Worm (Caenorhabditis elegans) whole organism, L4 larva: ENCODE results near the gene epg-6.

Experiments
- D1046.2 ChIP-seq: fragments of 200-800 bp; sonication (Bioruptor generic); IDR thresholded peaks from 2 replicates; pipeline ENCODE4 v1.3.6; 2022; ENCODE audit warnings: missing genetic modification characterization, missing compliant biosample characterization
- F10B5.3 ChIP-seq: sonication (generic microtip); optimal IDR thresholded peaks from 2 replicates; lab custom pipeline; 2016; ENCODE audit warnings: mild to moderate bottlenecking, missing genetic modification characterization, missing compliant biosample characterization
- F26F4.8 ChIP-seq: fragments of 200-800 bp; sonication (Bioruptor generic); conservative IDR thresholded peaks from 2 replicates; pipeline ENCODE4 v1.3.6; 2022; ENCODE audit warnings: missing genetic modification characterization, missing compliant biosample characterization
- F44E2.7 ChIP-seq: fragments of 200-800 bp; sonication (Bioruptor generic); IDR thresholded peaks from 2 replicates; pipeline ENCODE4 v2.1.2; 2022; ENCODE audit warnings: missing genetic modification characterization, missing compliant biosample characterization
- F49E8.2 ChIP-seq: sonication (generic microtip); optimal IDR thresholded peaks from 2 replicates; lab custom pipeline; 2016; ENCODE audit warnings: missing compliant biosample characterization, mild to moderate bottlenecking, missing genetic modification characterization, borderline replicate concordance
- ZK337.2 ChIP-seq: fragments of 200-800 bp; sonication (Bioruptor generic); IDR thresholded peaks from 2 replicates; pipeline ENCODE4 v1.3.6; 2022; ENCODE audit warnings: missing genetic modification reagents, missing genetic modification characterization, missing compliant biosample characterization
- ZK546.5 ChIP-seq, 2 experiments: sonication (generic microtip); optimal IDR thresholded peaks; 2 replicates each; lab custom pipeline; 2017; ENCODE audit warnings: missing biosample characterization in 2 of 2, missing genetic modification characterization in 2 of 2
- aha-1 ChIP-seq: fragments of 150-350 bp; peaks from one replicate; lab custom pipeline; 2014; ENCODE audit warnings: missing biosample characterization, missing genetic modification characterization
- aly-2 ChIP-seq: sonication (generic microtip); optimal IDR thresholded peaks from 2 replicates; lab custom pipeline; 2018; ENCODE audit warnings: missing biosample characterization, missing genetic modification characterization
- ama-1 ChIP-seq: fragments of 150-350 bp; optimal IDR thresholded peaks from 2 replicates; lab custom pipeline; 2014; ENCODE audit warnings: inconsistent platforms, mixed read lengths
- ceh-32 ChIP-seq: sonication (generic microtip); optimal IDR thresholded peaks from 2 replicates; lab custom pipeline; 2016; ENCODE audit warnings: mild to moderate bottlenecking, missing genetic modification characterization, missing compliant biosample characterization; ENCODE audit not compliant: poor library complexity
- ceh-44 ChIP-seq: fragments of 200-800 bp; sonication (Bioruptor generic); IDR thresholded peaks from 2 replicates; pipeline ENCODE4 v1.3.6; 2022; ENCODE audit warnings: missing genetic modification reagents, missing genetic modification characterization, missing compliant biosample characterization
- ceh-62 ChIP-seq: sonication (generic microtip); optimal IDR thresholded peaks from 2 replicates; lab custom pipeline; 2017; ENCODE audit warnings: missing biosample characterization, missing genetic modification characterization
- ceh-82 ChIP-seq: sonication (generic microtip); optimal IDR thresholded peaks from 2 replicates; lab custom pipeline; 2017; ENCODE audit warnings: missing biosample characterization, missing genetic modification characterization
- ces-1 ChIP-seq: fragments of 150-350 bp; sonication (generic microtip); optimal IDR thresholded peaks from 4 replicates; lab custom pipeline; 2014; ENCODE audit warnings: missing biosample characterization, missing genetic modification reagents, missing genetic modification characterization
- daf-12 ChIP-seq: fragments of 150-350 bp; optimal IDR thresholded peaks from 2 replicates; lab custom pipeline; 2014; ENCODE audit warnings: missing biosample characterization, missing genetic modification reagents, missing genetic modification characterization
- daf-16 ChIP-seq, 3 experiments: sonication (generic microtip); optimal IDR thresholded peaks; 2 replicates each; lab custom pipeline; 2016 to 2017; ENCODE audit warnings: missing genetic modification characterization in 3 of 3, missing genetic modification reagents in 3 of 3, mild to moderate bottlenecking in 2 of 3, missing compliant biosample characterization in 2 of 3, missing biosample characterization in 1 of 3, moderate library complexity in 1 of 3
- dmd-6 ChIP-seq: fragments of 200-800 bp; sonication (Bioruptor generic); IDR thresholded peaks from 2 replicates; pipeline ENCODE4 v1.3.6; 2022; ENCODE audit warnings: missing genetic modification reagents, missing genetic modification characterization, missing compliant biosample characterization
- duxl-1 ChIP-seq: sonication (generic microtip); optimal IDR thresholded peaks from 2 replicates; lab custom pipeline; 2016; ENCODE audit warnings: mild to moderate bottlenecking, missing genetic modification characterization, moderate library complexity, missing compliant biosample characterization; ENCODE audit not compliant: poor library complexity
- egl-43 ChIP-seq: fragments of 200-800 bp; sonication (Bioruptor generic); IDR thresholded peaks from 2 replicates; pipeline ENCODE4 v1.3.6; 2022; ENCODE audit warnings: missing genetic modification reagents, missing genetic modification characterization, missing compliant biosample characterization
- gei-8 ChIP-seq: fragments of 200-800 bp; sonication (Bioruptor generic); optimal IDR thresholded peaks from 2 replicates; lab custom pipeline; 2018; ENCODE audit warnings: mild to moderate bottlenecking, missing genetic modification characterization, missing compliant biosample characterization
- hlh-11 ChIP-seq: fragments of 200-800 bp; sonication (Bioruptor generic); optimal IDR thresholded peaks from 2 replicates; lab custom pipeline; 2018; ENCODE audit warnings: mild to moderate bottlenecking, missing genetic modification characterization, missing compliant biosample characterization
- lin-1 ChIP-seq: fragments of 200-800 bp; sonication (Bioruptor generic); IDR thresholded peaks from 2 replicates; pipeline ENCODE4 v1.3.6; 2022; ENCODE audit warnings: missing genetic modification reagents, missing genetic modification characterization, missing compliant biosample characterization
- lin-13 ChIP-seq: fragments of 150-350 bp; optimal IDR thresholded peaks from 2 replicates; lab custom pipeline; 2014; ENCODE audit warnings: missing biosample characterization, missing genetic modification reagents, missing genetic modification characterization
- lsy-2 ChIP-seq, 2 experiments: fragments of 150-350 bp in 1 of 2; sonication (generic microtip) in 1 of 2; optimal IDR thresholded peaks; 2 replicates each; lab custom pipeline; 2014 to 2017; ENCODE audit warnings: missing biosample characterization in 2 of 2, missing genetic modification characterization in 2 of 2
- madf-5 ChIP-seq, 2 experiments: fragments of 200-800 bp; sonication (Bioruptor generic); IDR thresholded peaks; 2 replicates each; pipeline ENCODE4 v1.3.6; 2022; ENCODE audit warnings: missing compliant biosample characterization in 2 of 2, missing genetic modification characterization in 2 of 2
- mdl-1 ChIP-seq, 2 experiments: fragments of 150-350 bp in 1 of 2; sonication (generic microtip) in 1 of 2; optimal IDR thresholded peaks; 2 replicates each; lab custom pipeline; 2014 to 2017; ENCODE audit warnings: missing biosample characterization in 2 of 2, missing genetic modification characterization in 2 of 2
- mdt-29 ChIP-seq: fragments of 200-800 bp; sonication (Bioruptor generic); IDR thresholded peaks from 2 replicates; pipeline ENCODE4 v1.3.6; 2022; ENCODE audit warnings: missing genetic modification reagents, missing genetic modification characterization, missing compliant biosample characterization
- mep-1 ChIP-seq: fragments of 150-350 bp; sonication (generic microtip); optimal IDR thresholded peaks from 3 replicates; lab custom pipeline; 2014; ENCODE audit warnings: missing biosample characterization, missing genetic modification characterization
- mes-2 ChIP-seq: sonication (generic microtip); optimal IDR thresholded peaks from 2 replicates; lab custom pipeline; 2016; ENCODE audit warnings: missing genotype, mild to moderate bottlenecking, missing genetic modification characterization, missing compliant biosample characterization; ENCODE audit not compliant: poor library complexity, severe bottlenecking
- mxl-3 ChIP-seq: fragments of 200-800 bp; sonication (Bioruptor generic); optimal IDR thresholded peaks from 2 replicates; lab custom pipeline; 2018; ENCODE audit warnings: mild to moderate bottlenecking, missing genetic modification characterization, missing compliant biosample characterization
- nhr-237 ChIP-seq: sonication (generic microtip); optimal IDR thresholded peaks from 2 replicates; lab custom pipeline; 2017; ENCODE audit warnings: missing biosample characterization, missing genetic modification characterization
- nhr-41 ChIP-seq: fragments of 200-800 bp; sonication (Bioruptor generic); IDR thresholded peaks from 2 replicates; pipeline ENCODE4 v1.3.6; 2022; ENCODE audit warnings: missing genetic modification reagents, missing genetic modification characterization, missing compliant biosample characterization
- nhr-48 ChIP-seq: sonication (generic microtip); optimal IDR thresholded peaks from 2 replicates; lab custom pipeline; 2016; ENCODE audit warnings: mild to moderate bottlenecking, missing genetic modification characterization, missing compliant biosample characterization
- nhr-6 ChIP-seq: fragments of 150-350 bp; optimal IDR thresholded peaks from 2 replicates; lab custom pipeline; 2014; ENCODE audit warnings: missing biosample characterization, missing genetic modification characterization
- nhr-76 ChIP-seq: fragments of 150-350 bp; optimal IDR thresholded peaks from 2 replicates; lab custom pipeline; 2014; ENCODE audit warnings: missing biosample characterization, missing genetic modification characterization
- nhr-77 ChIP-seq: fragments of 150-350 bp; optimal IDR thresholded peaks from 2 replicates; lab custom pipeline; 2014; ENCODE audit warnings: missing biosample characterization, missing genetic modification characterization
- pqm-1 ChIP-seq: sonication (generic microtip); optimal IDR thresholded peaks from 2 replicates; lab custom pipeline; 2017; ENCODE audit warnings: missing biosample characterization, missing genetic modification characterization
- rbr-2 ChIP-seq: sonication (generic microtip); optimal IDR thresholded peaks from 2 replicates; lab custom pipeline; 2016; ENCODE audit warnings: missing genotype, missing genetic modification characterization, missing compliant biosample characterization
- snpc-1.2 ChIP-seq: fragments of 200-800 bp; sonication (Bioruptor generic); IDR thresholded peaks from 2 replicates; pipeline ENCODE4 v1.3.6; 2022; ENCODE audit warnings: missing genetic modification reagents, missing genetic modification characterization, missing compliant biosample characterization
- spr-3 ChIP-seq: fragments of 200-800 bp; sonication (Bioruptor generic); optimal IDR thresholded peaks from 2 replicates; lab custom pipeline; 2018; ENCODE audit warnings: mild to moderate bottlenecking, missing genetic modification characterization, missing compliant biosample characterization
- tag-97 ChIP-seq: fragments of 200-800 bp; sonication (Bioruptor generic); IDR thresholded peaks from 2 replicates; pipeline ENCODE4 v1.3.6; 2022; ENCODE audit warnings: missing genetic modification characterization, missing compliant biosample characterization
- tra-1 ChIP-seq: fragments of 200-800 bp; sonication (Bioruptor generic); IDR thresholded peaks from 2 replicates; pipeline ENCODE4 v1.3.6; 2022; ENCODE audit warnings: missing genetic modification reagents, missing genetic modification characterization, missing compliant biosample characterization
- unc-130 ChIP-seq: sonication (generic microtip); optimal IDR thresholded peaks from 2 replicates; lab custom pipeline; 2016; ENCODE audit warnings: missing genetic modification reagents, missing genetic modification characterization, missing compliant biosample characterization
- vab-7 ChIP-seq: fragments of 200-800 bp; sonication (Bioruptor generic); IDR thresholded peaks from 2 replicates; pipeline ENCODE4 v1.3.6; 2022; ENCODE audit warnings: missing genetic modification reagents, missing genetic modification characterization, missing compliant biosample characterization
- zfp-3 ChIP-seq: fragments of 200-800 bp; sonication (Bioruptor generic); conservative IDR thresholded peaks from 2 replicates; pipeline ENCODE4 v1.3.6; 2022; ENCODE audit warnings: missing genetic modification reagents, missing genetic modification characterization, missing compliant biosample characterization
- zip-11 ChIP-seq: fragments of 200-800 bp; sonication (Bioruptor generic); IDR thresholded peaks from 2 replicates; pipeline ENCODE4 v1.3.6; 2022; ENCODE audit warnings: missing genetic modification characterization, missing compliant biosample characterization
- ztf-11 ChIP-seq: fragments of 150-350 bp; optimal IDR thresholded peaks from 2 replicates; lab custom pipeline; 2014; ENCODE audit warnings: missing biosample characterization, missing genetic modification characterization
- ztf-7 ChIP-seq: fragments of 150-350 bp; optimal IDR thresholded peaks from 2 replicates; lab custom pipeline; 2014; ENCODE audit warnings: missing biosample characterization, missing genetic modification characterization

Gene epg-6

ce11 chrIII:10634576-10634975, 34.6 kb upstream of the epg-6 start (continued):
- TF ChIP-seq F26F4.8 (GFP tag; lab: Robert Waterston, UW) (no peak), F44E2.7 (no peak), lin-13 (GFP tag; lab: Kevin White, UChicago) (no peak), gei-8 (GFP tag; lab: Kevin White, UChicago) (no peak), ZK337.2 (no peak), tag-97 (GFP tag; lab: Robert Waterston, UW) (no peak), nhr-41 (no peak), daf-16 (GFP tag; optimal IDR thresholded peaks at IDR 0.05; lab: Kevin White, UChicago) (no peak), daf-16 (tag; optimal IDR thresholded peaks at IDR 0.05; lab: Kevin White, UChicago) (no peak), mes-2 (tag; lab: Kevin White, UChicago) (peak; percentile 38), ama-1 (lab: Kevin White, UChicago) (no peak), F10B5.3 (tag; lab: Kevin White, UChicago) (no peak), aha-1 (tag; lab: Kevin White, UChicago) (peak; percentile 92), nhr-76 (tag; lab: Kevin White, UChicago) (no peak), mdl-1 (tag; optimal IDR thresholded peaks at IDR 0.05; lab: Kevin White, UChicago) (peak in 1 of 2 experiments; percentile 39), dmd-6 (GFP tag; lab: Robert Waterston, UW) (no peak)

DNA sequence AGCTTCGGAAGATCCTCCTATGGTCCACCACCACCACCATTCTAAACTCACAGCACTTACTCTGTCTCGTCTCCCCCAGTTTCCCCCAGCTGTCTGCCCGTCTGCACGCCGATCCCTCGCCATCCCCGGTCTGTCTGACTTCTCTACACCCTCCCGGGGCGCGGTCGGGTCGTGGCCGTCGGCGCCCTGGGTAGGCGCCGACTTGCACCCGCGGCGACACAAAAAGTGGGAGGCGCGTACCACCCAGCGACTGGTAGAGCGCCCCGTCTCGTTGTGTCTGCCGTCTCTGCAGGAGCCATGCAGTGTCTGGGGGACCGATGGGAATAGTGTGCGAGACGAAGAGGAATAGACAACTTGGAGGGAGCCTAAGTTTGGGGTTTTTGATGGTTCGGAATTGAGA, 34.0 kb upstream of the epg-6 start:
- TF ChIP-seq mep-1 (peak; percentile 94), aha-1 (tag; lab: Kevin White, UChicago) (peak; percentile 99), duxl-1 (peak; percentile 70), D1046.2 (GFP tag; lab: Robert Waterston, UW) (no peak), nhr-6 (tag; lab: Kevin White, UChicago) (peak; percentile 93), pqm-1 (no peak), F49E8.2 (tag; lab: Kevin White, UChicago) (no peak), rbr-2 (tag; lab: Kevin White, UChicago) (peak; percentile 92), aly-2 (tag; lab: Kevin White, UChicago) (no peak), ztf-7 (tag; lab: Kevin White, UChicago) (no peak), tra-1 (peak; percentile 73), hlh-11 (tag; lab: Kevin White, UChicago) (peak; percentile 97), nhr-77 (tag; lab: Kevin White, UChicago) (peak; percentile 50), ZK546.5 (tag; optimal IDR thresholded peaks at IDR 0.05; lab: Kevin White, UChicago) (peak in 1 of 2 experiments; percentile 33), nhr-48 (peak; percentile 84), zip-11 (0 out of 2 replicates have a peak, but pooled peaks have one; percentile 51), tag-97 (GFP tag; lab: Robert Waterston, UW) (no peak), ceh-32 (tag; lab: Kevin White, UChicago) (no peak), snpc-1.2 (GFP tag; lab: Robert Waterston, UW) (peak; percentile 53; the same call in 1 of the 2 replicates), ceh-62 (no peak), zfp-3 (GFP tag; lab: Robert Waterston, UW) (no peak), ces-1 (GFP tag; lab: Kevin White, UChicago) (no peak), unc-130 (no peak), nhr-237 (no peak), F10B5.3 (tag; lab: Kevin White, UChicago) (peak; percentile 7), ceh-44 (GFP tag; lab: Robert Waterston, UW) (no peak), lin-1 (GFP tag; lab: Robert Waterston, UW) (peak; percentile 64; the same call in 1 of the 2 replicates), ceh-82 (tag; lab: Kevin White, UChicago) (no peak), spr-3 (peak; percentile 76), mdl-1 (tag; optimal IDR thresholded peaks at IDR 0.05; lab: Kevin White, UChicago) (peak; percentile 85 to 89), F26F4.8 (GFP tag; lab: Robert Waterston, UW) (no peak), vab-7 (GFP tag; lab: Robert Waterston, UW) (peak; percentile 65; the same call in 1 of the 2 replicates), mdt-29 (GFP tag; lab: Robert Waterston, UW) (no peak), madf-5 (GFP tag; IDR thresholded peaks at IDR 0.05; lab: Robert Waterston, UW) (no peak), daf-12 (tag; lab: Kevin White, UChicago) (no peak), lsy-2 (tag; optimal IDR thresholded peaks at IDR 0.05; lab: Kevin White, UChicago) (peak; percentile 71 to 87), egl-43 (peak; percentile 95), ztf-11 (no peak), lin-13 (GFP tag; lab: Kevin White, UChicago) (peak; percentile 77), mxl-3 (GFP tag; lab: Kevin White, UChicago) (peak; percentile 90)
